Worm (Caenorhabditis elegans): ENCODE measurements around the gene Y116A8C.24.

The Y116A8C.24 gene

DNA sequence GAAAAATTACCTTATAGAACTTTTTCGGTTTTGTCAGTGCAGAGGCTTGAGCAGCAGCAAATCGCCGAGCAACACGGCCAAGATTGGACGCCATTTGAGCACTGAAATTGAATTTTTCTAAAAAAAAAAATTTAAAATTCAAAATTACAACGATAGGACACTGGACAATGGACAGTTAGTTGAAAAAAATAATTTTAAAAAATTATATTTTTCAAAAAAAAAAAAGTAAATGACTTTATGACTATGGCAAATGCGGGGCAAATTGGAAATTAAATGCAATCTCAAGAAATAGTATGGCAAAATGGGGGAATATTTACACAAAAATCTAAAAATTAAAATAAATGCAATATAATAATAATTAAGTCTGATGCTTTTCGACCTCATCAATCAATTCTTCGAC is 25.5 kb upstream of the Y116A8C.24 start, which contains the start of gene Y116A8C.27:
Gene Y116A8C.27, minus strand, starts transcription at position 101 of the 400 bp plus-strand sequence.
- TF ChIP-seq elt-1 (tag; optimal IDR thresholded peaks at IDR 0.05) (no peak), ceh-16 (tag; optimal IDR thresholded peaks at IDR 0.05) (no peak), R02D3.7 (tag; optimal IDR thresholded peaks at IDR 0.05) (no peak), nhr-21 (tag; optimal IDR thresholded peaks at IDR 0.05) (no peak), peb-1 (tag; optimal IDR thresholded peaks at IDR 0.05) (no peak), F13H6.1 (tag; optimal IDR thresholded peaks at IDR 0.05) (no peak), lin-11 (tag; optimal IDR thresholded peaks at IDR 0.05) (no peak), elt-3 (tag; optimal IDR thresholded peaks at IDR 0.05) (no peak), nhr-11 (tag; optimal IDR thresholded peaks at IDR 0.05) (no peak), blmp-1 (tag; optimal IDR thresholded peaks at IDR 0.05; ENCODE audit: insufficient read depth) (no peak), snpc-4 (tag; optimal IDR thresholded peaks at IDR 0.05) (no peak)

DNA sequence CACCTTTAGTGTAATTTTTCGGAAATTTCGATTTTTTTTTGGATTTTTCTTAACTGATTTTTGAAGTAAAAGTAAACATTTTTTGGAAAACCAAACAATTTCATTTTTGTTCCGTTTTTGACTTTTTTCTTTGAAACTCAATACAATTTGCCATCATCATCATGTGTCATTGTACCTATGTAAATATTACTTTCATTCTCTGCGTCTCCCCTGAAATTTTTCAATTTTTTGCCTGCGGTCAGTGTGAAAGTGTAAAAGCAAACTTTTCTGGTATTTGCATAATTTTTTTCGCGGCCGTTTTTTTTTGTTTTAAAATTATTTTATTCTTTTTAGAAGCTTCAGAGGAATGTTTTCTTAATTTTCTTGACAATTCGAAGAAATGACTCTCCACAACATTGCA is 23.0 kb upstream of the Y116A8C.24 start, which contains the start of gene Y116A8C.29:
Gene Y116A8C.29, plus strand, starts transcription at position 328 of the 400 bp plus-strand sequence.
- no peak for TF ChIP-seq sma-3 (GFP tag; optimal IDR thresholded peaks at IDR 0.05)
- TF ChIP-seq fos-1 (tag; optimal IDR thresholded peaks at IDR 0.05), result peak; percentile 14
- no peak for TF ChIP-seq unc-39 (tag; optimal IDR thresholded peaks at IDR 0.05)
- no peak for TF ChIP-seq gmeb-1 (tag; optimal IDR thresholded peaks at IDR 0.05)

- TF ChIP-seq ceh-16 (tag; optimal IDR thresholded peaks at IDR 0.05) (no peak), egl-27 (tag; optimal IDR thresholded peaks at IDR 0.05) (no peak), ama-1 (optimal IDR thresholded peaks at IDR 0.05) (peak; percentile 52)
Observed at ce11 chrIV:17088849-17089248, 18.2 kb upstream of the Y116A8C.24 start, which contains the start of gene Y116A8C.43. Y116A8C.43 (plus strand) TSS chrIV:17088851.

DNA sequence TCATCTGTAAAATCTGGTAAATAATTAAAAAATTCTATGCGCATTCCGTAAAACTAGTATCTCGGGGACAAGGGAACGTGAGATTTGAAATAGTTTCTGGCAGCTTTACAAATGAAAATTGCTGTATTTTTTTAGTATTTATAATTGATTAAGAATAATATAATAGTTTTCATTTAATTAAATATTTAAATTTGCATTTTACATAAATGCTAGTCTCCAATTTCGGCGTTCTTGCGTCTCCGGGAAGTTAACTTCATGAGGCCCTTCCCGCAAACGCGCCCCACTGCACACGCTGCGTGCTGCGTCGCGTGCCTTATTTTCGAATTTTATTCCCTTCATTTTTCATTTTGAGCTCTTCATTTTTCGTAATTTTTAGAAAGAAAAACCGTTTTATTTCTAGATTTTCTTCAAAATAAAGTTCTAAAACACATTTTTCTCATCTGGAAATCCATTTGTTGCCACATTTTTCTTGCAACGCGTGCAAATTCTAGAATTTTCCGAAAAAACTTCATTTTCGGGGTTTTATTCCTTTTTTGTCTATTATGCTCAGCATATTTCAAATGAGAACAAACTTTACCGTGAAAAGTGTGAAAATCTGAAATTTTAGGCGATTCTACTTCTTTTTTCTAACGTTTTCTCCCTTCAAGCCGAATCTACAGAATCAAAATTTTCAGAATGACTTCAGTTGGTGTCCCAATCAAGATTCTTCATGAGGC is 16.9 kb upstream of the Y116A8C.24 start, which contains the start of the genes snx-13 and snr-1:
Gene snx-13, minus strand, starts transcription at position 55 of the 716 bp plus-strand sequence.
Gene snr-1, plus strand, starts transcription at position 666 of the 716 bp plus-strand sequence.
- TF ChIP-seq unc-55 (GFP tag; optimal IDR thresholded peaks at IDR 0.05), result peak; percentile 80
- peak; percentile 66 for TF ChIP-seq nhr-25 (tag; optimal IDR thresholded peaks at IDR 0.05)
- no peak for TF ChIP-seq nhr-23 (tag; optimal IDR thresholded peaks at IDR 0.05)
- peak; percentile 71 for TF ChIP-seq lin-11 (tag; optimal IDR thresholded peaks at IDR 0.05)
- peak; percentile 3 for TF ChIP-seq blmp-1 (tag; optimal IDR thresholded peaks at IDR 0.05; ENCODE audit: insufficient read depth)
- TF ChIP-seq ama-1 (optimal IDR thresholded peaks at IDR 0.05), result no peak
- peak; percentile 68 for TF ChIP-seq ztf-4 (tag; optimal IDR thresholded peaks at IDR 0.05)
- peak; percentile 57 for TF ChIP-seq fos-1 (tag; optimal IDR thresholded peaks at IDR 0.05)
- TF ChIP-seq sem-4 (tag; optimal IDR thresholded peaks at IDR 0.05), result peak; percentile 32
- peak; percentile 41 for TF ChIP-seq Y55F3AM.14 (GFP tag; optimal IDR thresholded peaks at IDR 0.05)
- peak; percentile 80 for TF ChIP-seq C34F6.9 (tag; optimal IDR thresholded peaks at IDR 0.05)
- no peak for TF ChIP-seq alr-1 (tag; optimal IDR thresholded peaks at IDR 0.05)
- no peak for TF ChIP-seq nhr-77 (tag; optimal IDR thresholded peaks at IDR 0.05)
- peak in 1 of 2 experiments; percentile 61 for TF ChIP-seq mdl-1 (tag; optimal IDR thresholded peaks at IDR 0.05)
- TF ChIP-seq nhr-129 (tag; optimal IDR thresholded peaks at IDR 0.05), result peak; percentile 31
- peak; percentile 59 for TF ChIP-seq crh-2 (tag; optimal IDR thresholded peaks at IDR 0.05)
- no peak for TF ChIP-seq skn-1 (tag; optimal IDR thresholded peaks at IDR 0.05)
- TF ChIP-seq ztf-1 (GFP tag; conservative IDR thresholded peaks at IDR 0.05), result no peak
- peak; percentile 90 for TF ChIP-seq sma-3 (GFP tag; optimal IDR thresholded peaks at IDR 0.05)
- peak; percentile 24 for TF ChIP-seq ZK546.5 (tag; optimal IDR thresholded peaks at IDR 0.05)
- TF ChIP-seq ceh-82 (tag; optimal IDR thresholded peaks at IDR 0.05), result peak; percentile 63
- TF ChIP-seq ceh-16 (tag; optimal IDR thresholded peaks at IDR 0.05), result no peak
- TF ChIP-seq nhr-237 (tag; optimal IDR thresholded peaks at IDR 0.05), result no peak
- TF ChIP-seq elt-1 (tag; optimal IDR thresholded peaks at IDR 0.05), result no peak
- peak; percentile 75 for TF ChIP-seq F13H6.1 (tag; optimal IDR thresholded peaks at IDR 0.05)
- no peak for TF ChIP-seq elt-3 (tag; optimal IDR thresholded peaks at IDR 0.05)
- TF ChIP-seq lsy-2 (tag; optimal IDR thresholded peaks at IDR 0.05), result peak; percentile 46 to 82
- TF ChIP-seq zag-1 (tag; optimal IDR thresholded peaks at IDR 0.05), result no peak
- peak; percentile 71 for TF ChIP-seq nhr-21 (tag; optimal IDR thresholded peaks at IDR 0.05)
- no peak for TF ChIP-seq dmd-4 (tag; optimal IDR thresholded peaks at IDR 0.05)
- TF ChIP-seq gmeb-1 (tag; optimal IDR thresholded peaks at IDR 0.05), result peak; percentile 53
- TF ChIP-seq nhr-10 (tag; optimal IDR thresholded peaks at IDR 0.05), result no peak
- TF ChIP-seq lin-13 (GFP tag; optimal IDR thresholded peaks at IDR 0.05), result peak; percentile 87
- no peak for TF ChIP-seq peb-1 (tag; optimal IDR thresholded peaks at IDR 0.05)
- no peak for TF ChIP-seq aly-2 (tag; optimal IDR thresholded peaks at IDR 0.05)
- TF ChIP-seq snpc-4 (tag; optimal IDR thresholded peaks at IDR 0.05), result peak; percentile 61
- no peak for TF ChIP-seq ztf-11 (tag; optimal IDR thresholded peaks at IDR 0.05)
- TF ChIP-seq nhr-11 (tag; optimal IDR thresholded peaks at IDR 0.05), result no peak
- no peak for TF ChIP-seq unc-62 (GFP tag; optimal IDR thresholded peaks at IDR 0.05)
